Worm (Caenorhabditis elegans): Measurements from ENCODE around the gene pab-2.

DNA sequence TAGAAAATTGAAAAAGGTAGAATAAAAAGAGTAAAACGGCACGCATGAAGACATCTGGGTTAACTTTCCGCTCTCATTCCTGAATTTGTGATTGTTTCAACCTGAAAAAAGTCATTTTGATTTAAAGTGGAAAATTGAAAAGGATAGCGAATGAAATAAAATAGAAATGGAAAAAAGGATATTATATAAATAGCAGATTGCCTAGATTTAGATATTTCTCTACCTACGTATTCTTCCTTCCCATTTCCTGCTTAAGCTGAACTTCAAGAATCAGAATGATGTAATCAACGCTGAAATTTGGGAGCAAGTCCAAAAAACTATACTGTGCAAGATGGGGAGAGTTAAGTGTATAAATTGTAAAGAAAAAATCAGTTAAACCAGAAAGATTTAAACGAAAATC lies 42.6 kb upstream of the pab-2 start, which contains the start of gene R01E6.7:
- TF ChIP-seq elt-1 (tag; optimal IDR thresholded peaks at IDR 0.05) (no peak), dmd-4 (tag; optimal IDR thresholded peaks at IDR 0.05) (no peak), nhr-21 (tag; optimal IDR thresholded peaks at IDR 0.05) (no peak), mbf-1 (tag; optimal IDR thresholded peaks at IDR 0.05) (no peak), elt-3 (tag; optimal IDR thresholded peaks at IDR 0.05) (no peak), skn-1 (tag; optimal IDR thresholded peaks at IDR 0.05) (no peak), ceh-82 (tag; optimal IDR thresholded peaks at IDR 0.05) (no peak), nhr-237 (tag; optimal IDR thresholded peaks at IDR 0.05) (no peak), nhr-10 (tag; optimal IDR thresholded peaks at IDR 0.05) (no peak), lin-13 (GFP tag; optimal IDR thresholded peaks at IDR 0.05) (no peak), zag-1 (tag; optimal IDR thresholded peaks at IDR 0.05) (no peak), lsy-2 (tag; optimal IDR thresholded peaks at IDR 0.05) (no peak)

All from whole organism, L2 larva.